Fruit fly (Drosophila melanogaster): ENCODE data around the gene CG12986.

DNA sequence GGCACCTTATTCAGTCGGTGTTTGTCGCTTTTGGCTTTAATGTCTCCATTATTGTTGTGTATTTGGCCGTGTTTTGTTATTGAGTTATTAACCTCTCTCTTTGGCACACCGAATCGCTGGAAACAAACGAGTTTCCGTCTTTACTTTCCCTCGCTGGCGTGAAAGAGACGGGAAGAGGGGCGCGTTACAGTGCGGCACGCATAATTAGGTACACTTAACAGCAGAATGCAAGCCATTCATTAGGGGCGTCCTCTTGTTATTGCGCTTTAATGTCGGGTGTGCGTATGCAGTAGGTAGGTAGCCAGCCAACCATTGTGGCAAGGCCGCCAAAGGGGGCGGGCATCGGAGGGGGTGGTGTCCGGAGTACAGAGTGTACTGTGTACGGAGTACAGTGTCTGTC is 44.9 kb downstream of the CG12986 start:
- TF ChIP-seq Hnf4 (GFP tag; optimal IDR thresholded peaks at IDR 0.05) (no peak), Myc (optimal IDR thresholded peaks at IDR 0.05) (no peak), Jra (GFP tag; optimal IDR thresholded peaks at IDR 0.05) (no peak), sv (GFP tag; optimal IDR thresholded peaks at IDR 0.05) (no peak)

Measured in whole organism, wandering third instar larva.